Fruit fly (Drosophila melanogaster) whole organism, prepupa: ENCODE measurements around the gene Schip1.

Source experiments
- CG11762 ChIP-seq: fragments of 200-800 bp; sonication (Bioruptor generic); optimal IDR thresholded peaks from 3 replicates; lab custom pipeline; 2016; ENCODE audit warnings: missing biosample characterization, missing genetic modification characterization; ENCODE audit not compliant: insufficient read depth
- CG1621 ChIP-seq: fragments of 200-800 bp; sonication (Bioruptor generic); optimal IDR thresholded peaks from 3 replicates; lab custom pipeline; 2018; ENCODE audit warnings: missing biosample characterization, mild to moderate bottlenecking, missing genetic modification characterization
- CG3032 ChIP-seq: fragments of 200-800 bp; optimal IDR thresholded peaks from 2 replicates; lab custom pipeline; 2019; ENCODE audit warnings: missing biosample characterization, mild to moderate bottlenecking, missing genetic modification characterization, moderate library complexity
- CG31627 ChIP-seq: fragments of 200-800 bp; sonication (Bioruptor generic); optimal IDR thresholded peaks from 3 replicates; lab custom pipeline; 2016; ENCODE audit warnings: missing biosample characterization, missing genetic modification characterization
- CG34406 ChIP-seq: fragments of 200-800 bp; sonication (Bioruptor generic); optimal IDR thresholded peaks from 3 replicates; lab custom pipeline; 2016; ENCODE audit warnings: missing biosample characterization, missing genetic modification characterization
- CG3919 ChIP-seq: fragments of 200-800 bp; sonication (Bioruptor generic); optimal IDR thresholded peaks from 3 replicates; lab custom pipeline; 2016; ENCODE audit warnings: missing biosample characterization, missing genetic modification characterization
- CG6792 ChIP-seq: fragments of 200-800 bp; sonication (Bioruptor generic); optimal IDR thresholded peaks from 3 replicates; lab custom pipeline; 2016; ENCODE audit warnings: missing biosample characterization, missing genetic modification characterization
- CG6854 ChIP-seq: fragments of 200-800 bp; sonication (Bioruptor generic); optimal IDR thresholded peaks from 2 replicates; lab custom pipeline; 2017; ENCODE audit warnings: missing biosample characterization, mild to moderate bottlenecking, missing genetic modification characterization
- CG7368 ChIP-seq: fragments of 200-800 bp; sonication (Bioruptor generic); optimal IDR thresholded peaks from 3 replicates; lab custom pipeline; 2016; ENCODE audit warnings: missing biosample characterization, missing genetic modification characterization
- CG8119 ChIP-seq: fragments of 200-800 bp; sonication (Bioruptor generic); IDR thresholded peaks from 3 replicates; pipeline ENCODE4 v1.3.6; 2022; ENCODE audit warnings: missing biosample characterization, missing genetic modification characterization
- CG8632 ChIP-seq: fragments of 200-800 bp; sonication (Bioruptor generic); optimal IDR thresholded peaks from 3 replicates; lab custom pipeline; 2016; ENCODE audit warnings: missing biosample characterization, missing genetic modification characterization
- Eip75B ChIP-seq: fragments of 200-800 bp; sonication (Bioruptor generic); optimal IDR thresholded peaks from 3 replicates; lab custom pipeline; 2016; ENCODE audit warnings: missing biosample characterization, missing genetic modification characterization
- Eip93F ChIP-seq: fragments of 200-800 bp; sonication (Bioruptor generic); optimal IDR thresholded peaks from 2 replicates; lab custom pipeline; 2016; ENCODE audit warnings: missing biosample characterization, mild to moderate bottlenecking, missing genetic modification characterization
- Ets96B ChIP-seq: fragments of 200-800 bp; optimal IDR thresholded peaks from 2 replicates; lab custom pipeline; 2019; ENCODE audit warnings: missing biosample characterization, mild to moderate bottlenecking, missing genetic modification characterization, moderate library complexity
- Gug ChIP-seq: fragments of 200-800 bp; sonication (Bioruptor generic); IDR thresholded peaks from 2 replicates; pipeline ENCODE4 v1.3.6; 2022; ENCODE audit warnings: missing biosample characterization, missing genetic modification characterization
- Hr38 ChIP-seq: sonication (Bioruptor generic); optimal IDR thresholded peaks from 2 replicates; lab custom pipeline; 2016; ENCODE audit warnings: missing biosample characterization, missing genetic modification characterization
- Hr4 ChIP-seq: fragments of 200-800 bp; sonication (Bioruptor generic); optimal IDR thresholded peaks from 3 replicates; lab custom pipeline; 2016; ENCODE audit warnings: missing biosample characterization, missing genetic modification characterization
- Sox102F ChIP-seq: fragments of 200-800 bp; sonication (Bioruptor generic); optimal IDR thresholded peaks from 2 replicates; lab custom pipeline; 2016; ENCODE audit warnings: missing biosample characterization, mild to moderate bottlenecking, missing genetic modification characterization
- Sox14 ChIP-seq: fragments of 200-800 bp; sonication (Bioruptor generic); optimal IDR thresholded peaks from 3 replicates; lab custom pipeline; 2016; ENCODE audit warnings: missing biosample characterization, missing genetic modification characterization
- achi ChIP-seq: fragments of 200-800 bp; sonication (Bioruptor generic); optimal IDR thresholded peaks from 3 replicates; lab custom pipeline; 2016; ENCODE audit warnings: missing biosample characterization, missing genetic modification characterization
- acj6 ChIP-seq: fragments of 200-800 bp; sonication (Bioruptor generic); optimal IDR thresholded peaks from 3 replicates; lab custom pipeline; 2016; ENCODE audit warnings: missing biosample characterization, missing genetic modification characterization
- cyc ChIP-seq: fragments of 200-800 bp; sonication (Bioruptor generic); optimal IDR thresholded peaks from 3 replicates; lab custom pipeline; 2016; ENCODE audit warnings: missing biosample characterization, missing genetic modification characterization
- dac ChIP-seq: fragments of 200-800 bp; sonication (Bioruptor generic); optimal IDR thresholded peaks from 2 replicates; lab custom pipeline; 2017; ENCODE audit warnings: missing biosample characterization, mild to moderate bottlenecking, missing genetic modification characterization
- esn ChIP-seq: fragments of 200-800 bp; sonication (Bioruptor generic); optimal IDR thresholded peaks from 2 replicates; lab custom pipeline; 2016; ENCODE audit warnings: missing biosample characterization, mild to moderate bottlenecking, missing genetic modification characterization, moderate library complexity
- fd59A ChIP-seq: fragments of 200-800 bp; sonication (Bioruptor generic); optimal IDR thresholded peaks from 2 replicates; lab custom pipeline; 2017; ENCODE audit warnings: missing biosample characterization, mild to moderate bottlenecking, missing genetic modification characterization, missing genetic modification reagents
- fd85E ChIP-seq: fragments of 200-800 bp; sonication (Bioruptor generic); optimal IDR thresholded peaks from 3 replicates; lab custom pipeline; 2016; ENCODE audit warnings: missing biosample characterization, missing genetic modification characterization
- lz ChIP-seq: fragments of 200-800 bp; sonication (Bioruptor generic); optimal IDR thresholded peaks from 3 replicates; lab custom pipeline; 2016; ENCODE audit warnings: missing biosample characterization, missing genetic modification characterization
- net ChIP-seq: fragments of 200-800 bp; sonication (Bioruptor generic); optimal IDR thresholded peaks from 3 replicates; lab custom pipeline; 2016; ENCODE audit warnings: missing biosample characterization, missing genetic modification characterization
- spab ChIP-seq: fragments of 200-800 bp; sonication (Bioruptor generic); optimal IDR thresholded peaks from 2 replicates; lab custom pipeline; 2017; ENCODE audit warnings: missing biosample characterization, mild to moderate bottlenecking, missing genetic modification characterization, missing genetic modification reagents
- ss ChIP-seq, 2 experiments: fragments of 200-800 bp; sonication (Bioruptor generic); optimal IDR thresholded peaks; 2 replicates in 1 of 2; 3 replicates in 1 of 2; lab custom pipeline; 2017 to 2018; ENCODE audit warnings: mild to moderate bottlenecking in 2 of 2, missing biosample characterization in 2 of 2, missing genetic modification characterization in 2 of 2, moderate library complexity in 1 of 2

Gene Schip1

DNA sequence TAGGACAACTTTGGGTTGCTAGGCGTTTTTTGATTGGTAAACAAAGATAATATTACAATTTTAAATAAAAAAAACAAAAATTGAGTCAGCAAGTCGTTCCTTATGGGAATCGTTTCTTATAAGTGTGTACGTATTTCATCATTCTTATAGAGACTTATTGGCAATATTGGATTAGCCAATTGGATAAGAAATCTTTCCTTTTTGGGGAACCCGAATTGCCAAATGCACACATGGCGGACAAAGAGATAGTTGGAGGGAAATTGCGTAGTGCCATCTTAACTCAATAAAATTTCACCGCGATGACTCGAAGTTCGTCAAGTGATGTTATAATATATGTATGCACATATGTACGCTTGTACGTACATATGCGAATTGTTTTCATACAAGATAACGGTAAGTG is 39.6 kb downstream of the Schip1 start:
- TF ChIP-seq fd85E (GFP tag; lab: Kevin White, UChicago) (no peak), CG8119 (GFP tag; lab: Robert Waterston, UW) (no peak), net (GFP tag; lab: Kevin White, UChicago) (no peak), dac (no peak), CG6854 (GFP tag; lab: Kevin White, UChicago) (no peak), acj6 (no peak), spab (GFP tag; lab: Kevin White, UChicago) (no peak), CG3032 (tag; lab: Kevin White, UChicago) (no peak)

- TF ChIP-seq CG31627 (GFP tag; lab: Kevin White, UChicago) (no peak), Sox14 (GFP tag; lab: Kevin White, UChicago) (no peak), CG11762 (no peak), CG8632 (GFP tag; lab: Kevin White, UChicago) (no peak), Eip75B (GFP tag; lab: Kevin White, UChicago) (no peak), Hr38 (GFP tag; lab: Kevin White, UChicago) (no peak), net (GFP tag; lab: Kevin White, UChicago) (no peak), acj6 (no peak), CG34406 (GFP tag; lab: Kevin White, UChicago) (no peak)
- TF ChIP-seq, all 60 proteins: peak for 0
Observed at dm6 chr2L:10280772-10281171, 50.1 kb downstream of the Schip1 start, which contains the start of gene CG34043. TSS of gene CG34043 (minus strand) at chr2L:10280872.

DNA sequence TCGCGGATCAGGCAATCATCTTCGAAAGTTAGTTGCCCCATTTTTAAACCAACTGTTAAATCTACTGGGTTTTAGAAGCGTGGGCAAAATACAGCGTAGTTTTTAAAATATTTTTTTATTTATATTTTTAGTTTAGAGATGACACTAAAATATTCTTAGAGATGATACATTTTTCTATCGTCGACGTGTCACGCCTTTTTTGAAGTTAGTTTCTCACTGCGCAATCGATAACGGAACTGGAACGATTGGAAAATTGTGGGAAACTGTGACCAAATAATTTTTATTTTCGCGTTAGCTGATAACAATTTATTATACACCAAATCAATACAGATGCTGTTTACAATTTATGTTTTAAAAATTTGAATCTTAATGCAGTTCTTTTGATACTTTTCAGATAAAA is 52.3 kb downstream of the Schip1 start, which contains the start of gene Utx:
Gene Utx (minus strand): TSS at position 154 of the 400 bp plus-strand sequence.
- peak; percentile 12 for TF ChIP-seq lz (GFP tag; lab: Kevin White, UChicago)
- TF ChIP-seq CG3032 (tag; lab: Kevin White, UChicago), result peak; percentile 19
- no peak for TF ChIP-seq CG7368 (GFP tag; lab: Kevin White, UChicago)
- no peak for TF ChIP-seq CG6792 (GFP tag; lab: Kevin White, UChicago)
- peak; percentile 0 for TF ChIP-seq CG31627 (GFP tag; lab: Kevin White, UChicago)
- no peak for TF ChIP-seq spab (GFP tag; lab: Kevin White, UChicago)
- no peak for TF ChIP-seq fd59A (GFP tag; lab: Kevin White, UChicago)
- no peak for TF ChIP-seq Sox14 (GFP tag; lab: Kevin White, UChicago)
- TF ChIP-seq CG3919 (GFP tag; lab: Kevin White, UChicago), result no peak
- no peak for TF ChIP-seq Sox102F
- peak; percentile 1 for TF ChIP-seq Eip93F
- TF ChIP-seq CG1621 (tag; lab: Kevin White, UChicago), result no peak
- no peak for TF ChIP-seq CG6854 (GFP tag; lab: Kevin White, UChicago)
- TF ChIP-seq Hr4, result no peak
- no peak for TF ChIP-seq Gug
- TF ChIP-seq esn (GFP tag; lab: Kevin White, UChicago), result peak; percentile 14
- TF ChIP-seq cyc, result no peak
- no peak for TF ChIP-seq achi (GFP tag; lab: Kevin White, UChicago)
- no peak for TF ChIP-seq ss (GFP tag; optimal IDR thresholded peaks at IDR 0.05; lab: Kevin White, UChicago)
- TF ChIP-seq Ets96B (tag; lab: Kevin White, UChicago), result no peak
- TF ChIP-seq, all 60 proteins: peak for 5
